Worm (Caenorhabditis elegans) whole organism, early embryonic: ENCODE results near the gene F13D12.3.
"Not testable (repeated sequence)": the region's sequence is repeated elsewhere in the genome, so short reads cannot be mapped to it uniquely, and the experiment has no call there.

Experiments
- B0310.2 ChIP-seq: sonication (generic microtip); optimal IDR thresholded peaks from 2 replicates; lab custom pipeline; 2016; ENCODE audit warnings: mild to moderate bottlenecking, missing genetic modification characterization, missing compliant biosample characterization
- F13C5.2 ChIP-seq: sonication (generic microtip); optimal IDR thresholded peaks from 2 replicates; lab custom pipeline; 2017; ENCODE audit warnings: mild to moderate bottlenecking, missing genetic modification characterization, inconsistent platforms, missing compliant biosample characterization
- aly-1 ChIP-seq: sonication (generic microtip); optimal IDR thresholded peaks from 2 replicates; lab custom pipeline; 2016; ENCODE audit warnings: missing genetic modification characterization, missing compliant biosample characterization
- ama-1 ChIP-seq: fragments of 150-350 bp; optimal IDR thresholded peaks from 2 replicates; lab custom pipeline; 2014
- ceh-13 ChIP-seq: fragments of 200-800 bp; sonication (Bioruptor generic); optimal IDR thresholded peaks from 2 replicates; lab custom pipeline; 2018; ENCODE audit warnings: mild to moderate bottlenecking, missing genetic modification characterization, missing compliant biosample characterization
- ceh-36 ChIP-seq: sonication (generic microtip); optimal IDR thresholded peaks from 2 replicates; lab custom pipeline; 2016; ENCODE audit warnings: missing genetic modification characterization, inconsistent platforms, missing compliant biosample characterization
- ets-7 ChIP-seq: sonication (generic microtip); optimal IDR thresholded peaks from 2 replicates; lab custom pipeline; 2016; ENCODE audit warnings: missing genotype, missing genetic modification characterization, missing compliant biosample characterization
- flt-1 ChIP-seq: fragments of 200-800 bp; sonication (Bioruptor generic); IDR thresholded peaks from 2 replicates; pipeline ENCODE4 v1.3.6; 2022; ENCODE audit warnings: missing genetic modification characterization, missing compliant biosample characterization
- hmbx-1 ChIP-seq: sonication (generic microtip); optimal IDR thresholded peaks from 2 replicates; lab custom pipeline; 2016; ENCODE audit warnings: mild to moderate bottlenecking, missing genetic modification characterization, missing compliant biosample characterization
- hmg-4 ChIP-seq: fragments of 200-800 bp; sonication (Bioruptor generic); optimal IDR thresholded peaks from 2 replicates; lab custom pipeline; 2018; ENCODE audit warnings: mild to moderate bottlenecking, missing genetic modification characterization, missing compliant biosample characterization
- hnd-1 ChIP-seq: sonication (generic microtip); optimal IDR thresholded peaks from 2 replicates; lab custom pipeline; 2016; ENCODE audit warnings: missing genetic modification characterization, missing compliant biosample characterization
- pes-1 ChIP-seq: fragments of 200-800 bp; sonication (Bioruptor generic); IDR thresholded peaks from 2 replicates; pipeline ENCODE4 v1.3.6; 2022; ENCODE audit warnings: missing genetic modification reagents, missing genetic modification characterization, missing compliant biosample characterization
- scrt-1 ChIP-seq: fragments of 200-800 bp; sonication (Bioruptor generic); IDR thresholded peaks from 2 replicates; pipeline ENCODE4 v1.3.6; 2022; ENCODE audit warnings: missing genetic modification characterization, missing compliant biosample characterization
- sea-1 ChIP-seq: fragments of 200-800 bp; sonication (Bioruptor generic); conservative IDR thresholded peaks from 2 replicates; pipeline ENCODE4 v1.3.6; 2022; ENCODE audit warnings: missing genetic modification characterization, missing compliant biosample characterization
- tbx-11 ChIP-seq: fragments of 200-800 bp; sonication (Bioruptor generic); IDR thresholded peaks from 2 replicates; pipeline ENCODE4 v1.3.6; 2022; ENCODE audit warnings: missing genetic modification characterization, missing compliant biosample characterization
- tbx-37 ChIP-seq: fragments of 200-800 bp; sonication (Bioruptor generic); conservative IDR thresholded peaks from 2 replicates; pipeline ENCODE4 v1.3.6; 2022; ENCODE audit warnings: missing genetic modification reagents, missing genetic modification characterization, missing compliant biosample characterization
- tra-4 ChIP-seq: sonication (generic microtip); optimal IDR thresholded peaks from 2 replicates; lab custom pipeline; 2017; ENCODE audit warnings: missing genetic modification characterization, missing compliant biosample characterization

Gene F13D12.3

DNA sequence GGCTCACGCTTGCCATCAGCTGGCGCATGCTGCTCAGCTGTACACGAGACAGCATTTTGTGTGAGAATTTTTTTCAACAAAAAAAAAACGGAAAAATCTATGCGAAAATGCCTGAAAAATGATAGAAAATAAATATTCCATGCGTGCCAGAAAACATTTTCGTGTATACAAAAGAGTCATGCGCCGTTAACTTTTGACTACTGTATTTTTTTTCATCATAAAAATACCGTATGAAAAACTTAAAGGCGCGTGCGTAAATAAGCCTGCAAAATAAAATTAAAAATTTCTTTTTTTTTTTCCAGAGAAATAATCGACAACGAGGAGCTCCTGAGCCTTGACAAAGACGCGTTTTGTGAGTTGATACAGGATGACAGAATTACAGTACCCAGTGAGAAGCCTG is 30.3 kb upstream of the F13D12.3 start:
- TF ChIP-seq ceh-13 (GFP tag; lab: Kevin White, UChicago) (no peak), aly-1 (tag; lab: Kevin White, UChicago) (no peak), ceh-36 (tag; lab: Kevin White, UChicago) (no peak), ama-1 (lab: Kevin White, UChicago) (no peak), pes-1 (GFP tag; lab: Robert Waterston, UW) (no peak), tbx-37 (GFP tag; lab: Robert Waterston, UW) (no peak), hnd-1 (no peak), sea-1 (no peak), hmbx-1 (no peak), B0310.2 (no peak), tbx-11 (GFP tag; lab: Robert Waterston, UW) (no peak), ets-7 (tag; lab: Kevin White, UChicago) (no peak), hmg-4 (no peak), F13C5.2 (tag; lab: Kevin White, UChicago) (no peak)

ce11 chrII:11690868-11691267 is 29.3 kb upstream of the F13D12.3 start:
- TF ChIP-seq flt-1 (no peak), tbx-11 (GFP tag; lab: Robert Waterston, UW) (no peak), F13C5.2 (tag; lab: Kevin White, UChicago) (no peak)

- TF ChIP-seq pes-1 (GFP tag; lab: Robert Waterston, UW) (peak; percentile 32; the same call in 1 of the 2 replicates), ets-7 (tag; lab: Kevin White, UChicago) (no peak), ama-1 (lab: Kevin White, UChicago) (no peak), ceh-36 (tag; lab: Kevin White, UChicago) (no peak), aly-1 (tag; lab: Kevin White, UChicago) (no peak), tbx-37 (GFP tag; lab: Robert Waterston, UW) (no peak), F13C5.2 (tag; lab: Kevin White, UChicago) (peak; percentile 65), hmbx-1 (no peak), scrt-1 (GFP tag; lab: Robert Waterston, UW) (no peak)
These were observed 25.8 kb upstream of the F13D12.3 start for ce11 chrII:11694432-11694831.

DNA sequence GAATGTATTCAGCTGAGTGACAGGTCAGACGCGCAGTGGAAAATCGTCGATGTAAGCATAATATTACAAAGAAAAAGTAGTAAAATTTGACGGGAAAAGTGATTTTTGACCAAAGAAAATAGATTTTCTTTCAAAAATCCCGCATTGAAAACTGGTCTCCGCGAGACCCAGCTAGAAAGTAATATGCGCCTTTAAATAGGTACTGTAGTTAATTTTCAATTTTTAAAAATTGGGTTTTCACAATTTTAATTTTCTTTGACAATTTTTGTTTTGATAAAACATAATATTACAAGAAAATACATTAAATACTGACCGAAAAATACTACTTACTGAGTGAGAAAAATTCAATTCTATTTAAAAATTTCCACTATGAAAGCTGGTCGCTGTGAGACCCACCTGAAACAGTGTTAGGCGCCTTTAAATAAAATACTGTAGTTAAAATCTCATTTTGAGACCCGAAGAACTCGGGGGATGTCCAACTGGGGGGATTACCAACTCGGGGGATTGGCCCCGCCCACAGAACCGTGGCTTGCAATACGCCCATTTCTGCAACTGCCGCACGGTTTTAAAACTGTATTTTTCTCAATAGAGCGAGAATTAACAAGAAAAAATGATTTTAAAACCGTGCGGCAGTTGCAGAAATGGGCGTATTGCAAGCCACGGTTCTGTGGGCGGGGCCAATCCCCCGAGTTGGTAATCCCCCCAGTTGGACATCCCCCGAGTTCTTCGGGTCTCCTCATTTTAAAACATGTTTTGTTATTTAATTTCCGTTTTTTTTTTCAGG is 24.8 kb upstream of the F13D12.3 start, which contains the start of gene tars-1:
Gene tars-1 (minus strand): TSS at position 497 of the 784 bp plus-strand sequence.
- TF ChIP-seq B0310.2; ceh-36 (tag; lab: Kevin White, UChicago); hmg-4: not testable (repeated sequence)

DNA sequence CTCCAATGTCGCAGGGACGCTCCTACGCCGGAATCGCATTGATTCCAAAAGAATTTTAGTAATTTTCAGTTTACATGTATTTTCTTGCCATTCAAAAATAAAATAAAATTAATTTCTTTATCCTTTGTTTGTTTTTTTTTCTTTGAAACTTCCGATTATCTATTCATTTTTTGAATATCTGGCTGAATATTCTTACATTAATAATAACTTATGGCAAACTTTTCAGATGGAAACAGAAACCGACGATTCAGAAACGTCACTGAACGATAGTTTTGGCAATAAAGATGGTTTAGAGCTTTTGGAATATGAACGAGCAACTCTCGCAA is 24.3 kb upstream of the F13D12.3 start, which contains the start of gene xpf-1:
Gene xpf-1 (plus strand): TSS at position 227 of the 326 bp plus-strand sequence.
- TF ChIP-seq ceh-36 (tag; lab: Kevin White, UChicago) = no peak
- no peak for TF ChIP-seq hmbx-1
- no peak for TF ChIP-seq hnd-1
- TF ChIP-seq aly-1 (tag; lab: Kevin White, UChicago) = no peak
- TF ChIP-seq sea-1 = no peak

DNA sequence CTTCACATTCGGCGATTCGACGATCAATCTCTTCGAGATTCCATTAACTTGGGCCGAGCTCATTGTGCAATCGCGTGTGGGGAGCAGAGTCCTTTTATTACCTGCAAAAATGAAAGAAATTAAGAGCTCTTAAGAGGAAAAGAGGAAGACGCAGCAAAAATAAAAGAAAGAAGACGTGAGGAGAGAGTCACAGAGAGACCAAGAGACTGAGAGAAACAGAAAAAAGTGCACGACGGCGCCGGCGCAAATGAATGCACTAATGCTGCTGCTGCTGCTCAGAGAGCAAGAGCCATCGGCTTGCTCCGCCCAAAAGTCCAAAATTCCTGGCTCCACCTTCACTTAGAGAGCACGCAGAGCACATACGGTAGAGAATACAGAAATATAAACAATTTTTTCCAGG is 20.0 kb upstream of the F13D12.3 start, which contains the start of gene inos-1:
Gene inos-1 (minus strand): TSS at position 101 of the 400 bp plus-strand sequence.
- TF ChIP-seq tbx-11 (GFP tag; lab: Robert Waterston, UW) = no peak
- no peak for TF ChIP-seq pes-1 (GFP tag; lab: Robert Waterston, UW)
- TF ChIP-seq scrt-1 (GFP tag; lab: Robert Waterston, UW) = no peak
- TF ChIP-seq flt-1 = no peak
- TF ChIP-seq F13C5.2 (tag; lab: Kevin White, UChicago) = no peak
- no peak for TF ChIP-seq ceh-36 (tag; lab: Kevin White, UChicago)
- TF ChIP-seq tra-4 (tag; lab: Kevin White, UChicago) = no peak
- TF ChIP-seq sea-1 = no peak
- TF ChIP-seq ceh-13 (GFP tag; lab: Kevin White, UChicago) = no peak
- no peak for TF ChIP-seq hnd-1
- TF ChIP-seq ets-7 (tag; lab: Kevin White, UChicago) = no peak
- no peak for TF ChIP-seq hmg-4
- no peak for TF ChIP-seq hmbx-1

ce11 chrII:11700635-11701034 is 19.6 kb upstream of the F13D12.3 start:
- TF ChIP-seq hmbx-1 (no peak), tbx-11 (GFP tag; lab: Robert Waterston, UW) (no peak), F13C5.2 (tag; lab: Kevin White, UChicago) (no peak), ets-7 (tag; lab: Kevin White, UChicago) (no peak), sea-1 (no peak), scrt-1 (GFP tag; lab: Robert Waterston, UW) (no peak), ceh-13 (GFP tag; lab: Kevin White, UChicago) (no peak), ama-1 (lab: Kevin White, UChicago) (no peak), hnd-1 (no peak), ceh-36 (tag; lab: Kevin White, UChicago) (no peak), pes-1 (GFP tag; lab: Robert Waterston, UW) (no peak), aly-1 (tag; lab: Kevin White, UChicago) (no peak), B0310.2 (no peak)

- no peak for TF ChIP-seq F13C5.2 (tag; lab: Kevin White, UChicago)
- no peak for TF ChIP-seq pes-1 (GFP tag; lab: Robert Waterston, UW)
These were observed 14.4 kb upstream of the F13D12.3 start, which contains the start of gene VF13D12L.3 for ce11 chrII:11705787-11706186. Gene VF13D12L.3, plus strand, starts transcription at chrII:11706009.
